Worm (Caenorhabditis elegans) whole organism, mixed stage, embryonic: ENCODE data around the gene R74.2.

ENCODE experiments used
- lsy-2 ChIP-seq: fragments of 150-350 bp; optimal IDR thresholded peaks from 2 replicates; lab custom pipeline; 2014; ENCODE audit warnings: missing biosample characterization, missing genetic modification characterization
- pha-4 ChIP-seq: fragments of 150-350 bp; optimal IDR thresholded peaks from 2 replicates; lab custom pipeline; 2018; ENCODE audit warnings: missing biosample characterization, missing genetic modification reagents, missing genetic modification characterization

DNA sequence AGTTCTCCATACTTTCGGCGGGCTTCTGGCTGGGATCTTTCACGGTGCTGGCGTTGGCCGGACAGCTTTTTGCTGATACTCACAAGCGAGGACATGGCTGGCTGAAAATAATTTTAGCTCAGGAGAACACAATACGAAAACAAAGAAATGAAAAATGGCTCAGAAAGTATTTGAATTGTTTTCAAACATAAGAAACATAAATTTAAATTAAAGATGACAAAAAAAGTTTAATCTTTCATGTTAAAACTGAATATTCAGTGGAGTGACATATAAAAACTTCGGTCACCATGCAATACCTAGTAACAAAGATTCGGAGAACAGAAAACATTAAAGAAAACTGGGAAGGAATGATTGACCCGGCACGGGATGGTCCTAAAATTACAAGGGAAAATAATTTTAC lies 9.4 kb upstream of the R74.2 start, which contains the start of gene C16C10.2:
- no peak for TF ChIP-seq pha-4 (tag; lab: Kevin White, UChicago)
- no peak for TF ChIP-seq lsy-2 (tag; lab: Kevin White, UChicago)
